Worm (Caenorhabditis elegans) whole organism, L1 larva: ENCODE results near the gene F28H7.8.

Experiments used
- C34B4.2 ChIP-seq: sonication (generic microtip); optimal IDR thresholded peaks from 2 replicates; lab custom pipeline; 2017; ENCODE audit warnings: mild to moderate bottlenecking, missing genetic modification characterization, missing compliant biosample characterization
- lsy-2 ChIP-seq, 2 experiments: fragments of 150-350 bp; optimal IDR thresholded peaks; 2 replicates each; lab custom pipeline; 2014; ENCODE audit warnings: missing biosample characterization in 2 of 2, missing genetic modification characterization in 2 of 2
- unc-62 ChIP-seq: fragments of 150-350 bp; optimal IDR thresholded peaks from 2 replicates; lab custom pipeline; 2014; ENCODE audit warnings: missing biosample characterization, missing genetic modification reagents, missing genetic modification characterization

- TF ChIP-seq lsy-2 (tag; optimal IDR thresholded peaks at IDR 0.05; lab: Kevin White, UChicago) (no peak), C34B4.2 (tag; lab: Kevin White, UChicago) (no peak), unc-62 (GFP tag; lab: Kevin White, UChicago) (no peak)
Observed at ce11 chrV:10750630-10751029, 8.1 kb upstream of the F28H7.8 start, which contains the start of gene F28H7.3.
